Worm (Caenorhabditis elegans): ENCODE data around the gene ufl-1.

DNA sequence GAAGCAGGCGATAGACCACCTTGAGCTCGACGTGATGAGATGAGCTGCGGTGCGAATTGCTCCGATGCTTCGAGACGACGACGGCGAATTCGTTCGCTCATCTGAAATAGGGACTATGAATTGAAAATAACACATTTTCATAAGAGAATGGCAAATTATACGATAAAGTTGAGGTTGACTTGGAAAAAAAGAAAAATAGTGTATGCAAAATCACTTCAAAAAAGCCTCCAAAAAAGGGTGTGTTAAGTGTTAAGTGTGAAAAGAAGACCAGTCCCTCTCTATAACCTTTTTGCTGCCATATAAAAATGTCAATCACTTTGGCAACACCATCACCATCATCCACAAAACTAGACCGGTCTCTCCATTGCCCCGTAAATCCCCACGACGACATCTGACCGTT is 49.8 kb downstream of the ufl-1 start, which contains the start of gene prkl-1:
- TF ChIP-seq unc-86 (tag; optimal IDR thresholded peaks at IDR 0.05) (no peak), pha-4 (tag; optimal IDR thresholded peaks at IDR 0.05) (no peak), che-1 (tag; optimal IDR thresholded peaks at IDR 0.05) (no peak), C08G9.2 (tag; optimal IDR thresholded peaks at IDR 0.05) (no peak), ama-1 (optimal IDR thresholded peaks at IDR 0.05) (no peak), pqm-1 (tag; optimal IDR thresholded peaks at IDR 0.05) (no peak), ztf-16 (tag; optimal IDR thresholded peaks at IDR 0.05) (no peak), gmeb-2 (tag; optimal IDR thresholded peaks at IDR 0.05) (no peak), eyg-1 (tag; optimal IDR thresholded peaks at IDR 0.05) (no peak), fkh-10 (GFP tag; optimal IDR thresholded peaks at IDR 0.05) (no peak), hlh-15 (tag; optimal IDR thresholded peaks at IDR 0.05) (no peak), tbx-2 (tag; optimal IDR thresholded peaks at IDR 0.05) (no peak), ets-4 (tag; optimal IDR thresholded peaks at IDR 0.05) (no peak)

All from whole organism, late embryonic.